Fruit fly (Drosophila melanogaster) whole organism, embryonic: ENCODE results near the gene BBIP1.

Source experiments
- CG10543 ChIP-seq: fragments of 200-800 bp; sonication (Bioruptor generic); optimal IDR thresholded peaks from 3 replicates; lab custom pipeline; 2017; ENCODE audit warnings: missing biosample characterization, mild to moderate bottlenecking, missing genetic modification characterization, moderate library complexity
- CG12155 ChIP-seq: fragments of 200-800 bp; sonication (Bioruptor generic); optimal IDR thresholded peaks from 3 replicates; lab custom pipeline; 2016; ENCODE audit warnings: missing biosample characterization, missing genetic modification characterization
- CG12391 ChIP-seq: fragments of 200-800 bp; sonication (Bioruptor generic); optimal IDR thresholded peaks from 3 replicates; lab custom pipeline; 2018; ENCODE audit warnings: missing biosample characterization, mild to moderate bottlenecking, missing genetic modification characterization, moderate library complexity
- CG13296 ChIP-seq: fragments of 200-800 bp; sonication (Bioruptor generic); optimal IDR thresholded peaks from 3 replicates; lab custom pipeline; 2018; ENCODE audit warnings: missing biosample characterization, mild to moderate bottlenecking, missing genetic modification characterization
- CG13775 ChIP-seq: fragments of 200-800 bp; sonication (Bioruptor generic); optimal IDR thresholded peaks from 3 replicates; lab custom pipeline; 2017; ENCODE audit warnings: missing biosample characterization, mild to moderate bottlenecking, missing genetic modification characterization
- CG14441 ChIP-seq: fragments of 200-800 bp; sonication (Bioruptor generic); IDR thresholded peaks from 2 replicates; pipeline ENCODE4 v1.3.6; 2022; ENCODE audit warnings: missing biosample characterization, missing genetic modification characterization
- CG1603 ChIP-seq: fragments of 200-800 bp; sonication (Bioruptor generic); optimal IDR thresholded peaks from 2 replicates; lab custom pipeline; 2019; ENCODE audit warnings: missing biosample characterization, mild to moderate bottlenecking, missing genetic modification characterization, moderate library complexity
- CG17186 ChIP-seq: fragments of 200-800 bp; sonication (Bioruptor generic); optimal IDR thresholded peaks from 3 replicates; lab custom pipeline; 2017; ENCODE audit warnings: missing biosample characterization, missing genetic modification reagents, missing genetic modification characterization
- CG17359 ChIP-seq: fragments of 200-800 bp; sonication (Bioruptor generic); optimal IDR thresholded peaks from 3 replicates; lab custom pipeline; 2018; ENCODE audit warnings: missing biosample characterization, mild to moderate bottlenecking, missing genetic modification characterization, moderate library complexity
- CG17612 ChIP-seq: fragments of 200-800 bp; sonication (Bioruptor generic); IDR thresholded peaks from 2 replicates; pipeline ENCODE4 v1.3.6; 2022; ENCODE audit warnings: missing biosample characterization, missing genetic modification characterization
- CG17829 ChIP-seq: fragments of 200-800 bp; optimal IDR thresholded peaks from 2 replicates; lab custom pipeline; 2019; ENCODE audit warnings: missing biosample characterization, mild to moderate bottlenecking, missing genetic modification characterization, moderate library complexity
- CG1832 ChIP-seq: fragments of 200-800 bp; sonication (Bioruptor generic); optimal IDR thresholded peaks from 2 replicates; lab custom pipeline; 2017; ENCODE audit warnings: missing biosample characterization, mild to moderate bottlenecking, missing genetic modification characterization, inconsistent platforms
- CG18619 ChIP-seq: fragments of 200-800 bp; sonication (Bioruptor generic); optimal IDR thresholded peaks from 3 replicates; lab custom pipeline; 2017; ENCODE audit warnings: missing biosample characterization, mild to moderate bottlenecking, missing genetic modification characterization
- CG31224 ChIP-seq: fragments of 200-800 bp; sonication (Bioruptor generic); IDR thresholded peaks from 2 replicates; pipeline ENCODE4 v1.3.6; 2022; ENCODE audit warnings: missing biosample characterization, missing genetic modification characterization
- CG3407 ChIP-seq: fragments of 200-800 bp; sonication (Bioruptor generic); optimal IDR thresholded peaks from 2 replicates; lab custom pipeline; 2018; ENCODE audit warnings: missing biosample characterization, mild to moderate bottlenecking, missing genetic modification characterization
- CG3726 ChIP-seq: fragments of 200-800 bp; sonication (Bioruptor generic); IDR thresholded peaks from 3 replicates; pipeline ENCODE4, ENCODE4 v1.3.6; 2022; ENCODE audit warnings: missing biosample characterization, missing genetic modification characterization
- CG4282 ChIP-seq: fragments of 200-800 bp; sonication (Bioruptor generic); optimal IDR thresholded peaks from 2 replicates; lab custom pipeline; 2016; ENCODE audit warnings: missing biosample characterization, missing genetic modification characterization
- CG43689 ChIP-seq: fragments of 200-800 bp; sonication (Bioruptor generic); IDR thresholded peaks from 2 replicates; pipeline ENCODE4 v1.3.6; 2022; ENCODE audit warnings: missing biosample characterization, missing genetic modification characterization
- CG5953 ChIP-seq: fragments of 200-800 bp; sonication (Bioruptor generic); IDR thresholded peaks from 2 replicates; pipeline ENCODE4 v1.3.6; 2022; ENCODE audit warnings: missing biosample characterization, missing genetic modification characterization
- CG6272 ChIP-seq: fragments of 200-800 bp; sonication (Bioruptor generic); IDR thresholded peaks from 2 replicates; pipeline ENCODE4 v1.3.6; 2022; ENCODE audit warnings: missing biosample characterization, missing genetic modification characterization
- CG9817 ChIP-seq: fragments of 200-800 bp; sonication (Bioruptor generic); optimal IDR thresholded peaks from 2 replicates; lab custom pipeline; 2018; ENCODE audit warnings: missing biosample characterization, mild to moderate bottlenecking, missing genetic modification characterization, moderate library complexity
- Dad ChIP-seq: fragments of 200-800 bp; sonication (Bioruptor generic); optimal IDR thresholded peaks from 3 replicates; lab custom pipeline; 2016; ENCODE audit warnings: missing biosample characterization, missing genetic modification characterization
- Fer3 ChIP-seq: fragments of 200-800 bp; sonication (Bioruptor generic); optimal IDR thresholded peaks from 2 replicates; lab custom pipeline; 2018; ENCODE audit warnings: missing biosample characterization, mild to moderate bottlenecking, missing genetic modification characterization, moderate library complexity
- HmgD ChIP-seq: fragments of 200-800 bp; sonication (Bioruptor generic); optimal IDR thresholded peaks from 3 replicates; lab custom pipeline; 2016; ENCODE audit warnings: missing biosample characterization, missing genetic modification characterization
- Hr3 ChIP-seq: fragments of 200-800 bp; sonication (Bioruptor generic); optimal IDR thresholded peaks from 3 replicates; lab custom pipeline; 2016; ENCODE audit warnings: missing biosample characterization, missing genetic modification characterization
- Hr78 ChIP-seq, 2 experiments: fragments of 200-800 bp in 1 of 2; fragments of >200 bp in 1 of 2; sonication (Bioruptor generic) in 1 of 2; optimal IDR thresholded peaks; 2 replicates each; lab custom pipeline; 2017 to 2019; ENCODE audit warnings: missing biosample characterization in 2 of 2, missing genetic modification characterization in 2 of 2, mild to moderate bottlenecking in 1 of 2, moderate library complexity in 1 of 2
- Kr ChIP-seq: fragments of 200-800 bp; sonication (Bioruptor generic); optimal IDR thresholded peaks from 2 replicates; lab custom pipeline; 2017; ENCODE audit warnings: missing biosample characterization, mild to moderate bottlenecking, missing genetic modification characterization
- Mrtf ChIP-seq: fragments of 200-800 bp; sonication (Bioruptor generic); IDR thresholded peaks from 3 replicates; pipeline ENCODE4 v1.3.6; 2022; ENCODE audit warnings: missing biosample characterization, missing genetic modification characterization
- Myb ChIP-seq: fragments of 200-800 bp; sonication (Bioruptor generic); optimal IDR thresholded peaks from 2 replicates; lab custom pipeline; 2016; ENCODE audit warnings: missing biosample characterization, missing genetic modification characterization
- Ptx1 ChIP-seq: fragments of 200-800 bp; sonication (Bioruptor generic); IDR thresholded peaks from 2 replicates; pipeline ENCODE4 v1.3.6; 2022; ENCODE audit warnings: missing biosample characterization, missing genetic modification characterization
- Six4 ChIP-seq: fragments of 200-800 bp; sonication (Bioruptor generic); optimal IDR thresholded peaks from 2 replicates; lab custom pipeline; 2016; ENCODE audit warnings: missing biosample characterization, missing genetic modification characterization
- Spps ChIP-seq: fragments of 200-800 bp; sonication (Bioruptor generic); optimal IDR thresholded peaks from 2 replicates; lab custom pipeline; 2018; ENCODE audit warnings: missing biosample characterization, mild to moderate bottlenecking, missing genetic modification characterization
- Taf1 ChIP-seq: fragments of 200-800 bp; sonication (Bioruptor generic); IDR thresholded peaks from 2 replicates; pipeline ENCODE4 v1.3.6; 2022; ENCODE audit warnings: missing biosample characterization, missing genetic modification characterization
- Tbp ChIP-seq: fragments of >200 bp; optimal IDR thresholded peaks from 2 replicates; lab custom pipeline; 2018; ENCODE audit warnings: missing biosample characterization, missing genetic modification characterization
- ab ChIP-seq: fragments of 200-800 bp; sonication (Bioruptor generic); optimal IDR thresholded peaks from 2 replicates; lab custom pipeline; 2016; ENCODE audit warnings: missing biosample characterization, missing genetic modification characterization
- al ChIP-seq: fragments of 200-800 bp; sonication (Bioruptor generic); IDR thresholded peaks from 2 replicates; pipeline ENCODE4 v1.3.6; 2022; ENCODE audit warnings: missing biosample characterization, missing genetic modification characterization
- caup ChIP-seq: fragments of 200-800 bp; sonication (Bioruptor generic); optimal IDR thresholded peaks from 3 replicates; lab custom pipeline; 2017; ENCODE audit warnings: missing biosample characterization, mild to moderate bottlenecking, missing genetic modification characterization, moderate library complexity; ENCODE audit not compliant: severe bottlenecking
- ewg ChIP-seq: fragments of 200-800 bp; sonication (Bioruptor generic); optimal IDR thresholded peaks from 3 replicates; lab custom pipeline; 2017; ENCODE audit warnings: mild to moderate bottlenecking, missing biosample characterization, missing genetic modification reagents, missing genetic modification characterization
- eyg ChIP-seq: fragments of 200-800 bp; sonication (Bioruptor generic); optimal IDR thresholded peaks from 3 replicates; lab custom pipeline; 2016; ENCODE audit warnings: missing biosample characterization, missing genetic modification characterization
- fd64A ChIP-seq: fragments of 200-800 bp; sonication (Bioruptor generic); optimal IDR thresholded peaks from 3 replicates; lab custom pipeline; 2018; ENCODE audit warnings: missing biosample characterization, mild to moderate bottlenecking, missing genetic modification characterization
- hth ChIP-seq: fragments of >200 bp; optimal IDR thresholded peaks from 2 replicates; lab custom pipeline; 2017; ENCODE audit warnings: inconsistent platforms
- inv ChIP-seq: fragments of 200-800 bp; sonication (Bioruptor generic); IDR thresholded peaks from 2 replicates; pipeline ENCODE4 v1.3.6; 2022; ENCODE audit warnings: missing biosample characterization, missing genetic modification characterization; ENCODE audit not compliant: partially characterized antibody
- lilli ChIP-seq: fragments of 200-800 bp; sonication (Bioruptor generic); optimal IDR thresholded peaks from 3 replicates; lab custom pipeline; 2016; ENCODE audit warnings: missing biosample characterization, missing genetic modification characterization
- lmd ChIP-seq: fragments of 200-800 bp; sonication (Bioruptor generic); IDR thresholded peaks from 2 replicates; pipeline ENCODE4 v1.3.6; 2022; ENCODE audit warnings: missing biosample characterization, missing genetic modification characterization
- nom ChIP-seq: fragments of 200-800 bp; sonication (Bioruptor generic); optimal IDR thresholded peaks from 2 replicates; lab custom pipeline; 2017; ENCODE audit warnings: missing biosample characterization, missing genetic modification characterization, mild to moderate bottlenecking, moderate library complexity, missing genetic modification reagents
- scrt ChIP-seq: fragments of 200-800 bp; sonication (Bioruptor generic); optimal IDR thresholded peaks from 2 replicates; lab custom pipeline; 2018; ENCODE audit warnings: missing biosample characterization, mild to moderate bottlenecking, missing genetic modification characterization, moderate library complexity
- sd ChIP-seq: fragments of 200-800 bp; sonication (Bioruptor generic); optimal IDR thresholded peaks from 3 replicates; lab custom pipeline; 2018; ENCODE audit warnings: missing biosample characterization, mild to moderate bottlenecking, missing genetic modification characterization, moderate library complexity
- sisA ChIP-seq: fragments of 200-800 bp; sonication (Bioruptor generic); IDR thresholded peaks from 2 replicates; pipeline ENCODE4 v1.3.6; 2022; ENCODE audit warnings: missing biosample characterization, missing genetic modification characterization
- ssp ChIP-seq: fragments of 200-800 bp; sonication (Bioruptor generic); IDR thresholded peaks from 2 replicates; pipeline ENCODE4 v1.3.6; 2022; ENCODE audit warnings: missing biosample characterization, missing genetic modification characterization
- stwl ChIP-seq: fragments of 200-800 bp; sonication (Bioruptor generic); optimal IDR thresholded peaks from 3 replicates; lab custom pipeline; 2018; ENCODE audit warnings: missing biosample characterization, mild to moderate bottlenecking, missing genetic modification characterization, moderate library complexity
- tll ChIP-seq, 2 experiments: fragments of 200-800 bp in 1 of 2; fragments of >200 bp in 1 of 2; sonication (Bioruptor generic) in 1 of 2; optimal IDR thresholded peaks; 2 replicates each; lab custom pipeline; 2017 to 2019; ENCODE audit warnings: missing biosample characterization in 2 of 2, missing genetic modification characterization in 2 of 2, mild to moderate bottlenecking in 1 of 2, moderate library complexity in 1 of 2

BBIP1 gene

DNA sequence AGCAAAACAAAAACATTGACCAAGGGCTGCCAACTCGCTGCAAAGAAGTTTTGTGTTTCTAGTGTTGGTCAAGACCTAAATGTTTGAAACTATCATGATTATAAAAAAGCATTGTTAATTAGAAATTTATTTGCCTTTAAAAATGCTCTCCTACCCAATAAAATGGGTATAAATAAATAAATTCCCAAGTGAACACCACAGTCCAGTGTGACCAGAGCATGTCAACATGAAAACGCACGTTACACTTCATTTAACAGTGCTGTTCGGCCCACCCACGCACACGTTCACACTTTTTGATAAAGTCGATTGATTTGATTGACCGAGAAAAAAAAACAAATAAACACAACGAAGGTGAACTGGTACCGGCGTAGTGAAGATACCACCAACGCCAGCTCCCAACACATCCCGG, at the start of gene BBIP1, which contains the start of the genes CG9356 and CG8135 (continued):
- peak; percentile 69 for TF ChIP-seq CG13296 (GFP tag; lab: Kevin White, UChicago)
- peak; percentile 39 for TF ChIP-seq CG18619 (GFP tag; lab: Kevin White, UChicago)
- TF ChIP-seq ssp: no peak
- TF ChIP-seq CG17612 (GFP tag; lab: Robert Waterston, UW): no peak
- peak; percentile 78 for TF ChIP-seq CG17829
- TF ChIP-seq ab: no peak
- TF ChIP-seq al (GFP tag; lab: Robert Waterston, UW): peak; percentile 28; the same call in 1 of the 2 replicates
- peak; percentile 38; the same call in 1 of the 2 replicates for TF ChIP-seq CG6272
- TF ChIP-seq HmgD (GFP tag; lab: Kevin White, UChicago): peak; percentile 71
- TF ChIP-seq CG1832 (GFP tag; lab: Kevin White, UChicago): no peak
- TF ChIP-seq stwl (tag; lab: Kevin White, UChicago): peak; percentile 92
- TF ChIP-seq inv (GFP tag; lab: Robert Waterston, UW): no peak
- TF ChIP-seq scrt (GFP tag; lab: Kevin White, UChicago): no peak
- no peak for TF ChIP-seq CG43689 (GFP tag; lab: Robert Waterston, UW)
- TF ChIP-seq CG17186: peak; percentile 82
- peak; percentile 64 for TF ChIP-seq eyg (GFP tag; lab: Kevin White, UChicago)
- no peak for TF ChIP-seq Mrtf (GFP tag; lab: Robert Waterston, UW)
- TF ChIP-seq Taf1 (GFP tag; lab: Robert Waterston, UW): no peak
- TF ChIP-seq lmd (GFP tag; lab: Robert Waterston, UW): peak; percentile 56
- TF ChIP-seq CG31224 (GFP tag; lab: Robert Waterston, UW): peak; percentile 18; the same call in 1 of the 2 replicates
- TF ChIP-seq Six4: peak; percentile 75
- TF ChIP-seq Myb: peak; percentile 69
- peak; percentile 81 for TF ChIP-seq CG12155 (GFP tag; lab: Kevin White, UChicago)
- TF ChIP-seq lilli (GFP tag; lab: Kevin White, UChicago): peak; percentile 92
- peak; percentile 44 for TF ChIP-seq nom (GFP tag; lab: Kevin White, UChicago)
- TF ChIP-seq Fer3 (tag; lab: Kevin White, UChicago): peak; percentile 64
- no peak for TF ChIP-seq sd (tag; lab: Kevin White, UChicago)
- TF ChIP-seq CG5953 (GFP tag; lab: Robert Waterston, UW): peak; percentile 51; the same call in 1 of the 2 replicates
- TF ChIP-seq caup (GFP tag; lab: Kevin White, UChicago): peak; percentile 59
- TF ChIP-seq Dad (GFP tag; lab: Kevin White, UChicago): peak; percentile 81
- no peak for TF ChIP-seq Kr
- TF ChIP-seq CG10543 (GFP tag; lab: Kevin White, UChicago): peak; percentile 50
- TF ChIP-seq CG12391 (tag; lab: Kevin White, UChicago): peak; percentile 87
- TF ChIP-seq CG9817 (tag; lab: Kevin White, UChicago): peak; percentile 33
- TF ChIP-seq CG1603 (tag; lab: Kevin White, UChicago): peak; percentile 85
- peak; percentile 28 for TF ChIP-seq ewg (GFP tag; lab: Kevin White, UChicago)
- peak; percentile 75 for TF ChIP-seq Hr3 (GFP tag; lab: Kevin White, UChicago)
- TF ChIP-seq CG3726 (GFP tag; lab: Robert Waterston, UW): no peak
- TF ChIP-seq Hr78 (GFP tag; optimal IDR thresholded peaks at IDR 0.05; lab: Kevin White, UChicago): no peak
- TF ChIP-seq hth: no peak
- peak; percentile 79 for TF ChIP-seq CG4282
- peak; percentile 72 for TF ChIP-seq CG13775 (GFP tag; lab: Kevin White, UChicago)
- TF ChIP-seq sisA: peak; percentile 71
- peak; percentile 59 for TF ChIP-seq Spps (tag; lab: Kevin White, UChicago)
- peak; percentile 45; the same call in 1 of the 2 replicates for TF ChIP-seq CG14441 (GFP tag; lab: Robert Waterston, UW)
- peak in 1 of 2 experiments; percentile 72 for TF ChIP-seq tll (GFP tag; optimal IDR thresholded peaks at IDR 0.05; lab: Kevin White, UChicago)
- no peak for TF ChIP-seq Tbp
- peak; percentile 71 for TF ChIP-seq Ptx1 (GFP tag; lab: Robert Waterston, UW)
- no peak for TF ChIP-seq fd64A
- TF ChIP-seq CG3407 (GFP tag; lab: Kevin White, UChicago): peak; percentile 45
- TF ChIP-seq CG17359 (tag; lab: Kevin White, UChicago): peak; percentile 79
